Worm (Caenorhabditis elegans): Measurements from ENCODE around the gene kcnl-3.

DNA sequence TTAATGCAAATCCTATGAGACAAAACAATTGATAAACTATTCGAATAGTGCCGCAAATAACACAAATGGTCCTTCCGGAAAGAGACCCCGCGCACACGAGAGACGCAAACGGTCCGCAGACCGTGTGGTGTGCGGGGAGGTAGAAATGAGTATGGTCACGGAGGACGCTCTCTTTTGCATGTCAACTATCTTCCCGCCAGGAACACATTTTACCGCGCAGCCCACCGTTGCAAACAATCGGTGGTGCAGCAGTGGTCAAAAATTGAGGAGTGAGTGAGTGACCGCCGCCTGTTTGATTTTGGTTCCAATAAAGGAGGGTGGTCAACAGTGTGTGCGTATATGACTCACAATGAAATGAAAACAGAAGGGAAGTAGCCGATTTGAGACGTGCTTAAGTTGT lies 26.0 kb upstream of the kcnl-3 start:
- TF ChIP-seq elt-1 (tag; optimal IDR thresholded peaks at IDR 0.05) (no peak), unc-62 (GFP tag; optimal IDR thresholded peaks at IDR 0.05) (no peak), pha-4 (tag; optimal IDR thresholded peaks at IDR 0.05) (peak; percentile 17), ztf-11 (tag; optimal IDR thresholded peaks at IDR 0.05) (no peak), nhr-12 (tag; optimal IDR thresholded peaks at IDR 0.05) (no peak), pqm-1 (tag; optimal IDR thresholded peaks at IDR 0.05) (no peak), ceh-82 (tag; optimal IDR thresholded peaks at IDR 0.05) (no peak), ama-1 (optimal IDR thresholded peaks at IDR 0.05) (no peak), egl-5 (tag; optimal IDR thresholded peaks at IDR 0.05) (no peak), nhr-23 (tag; optimal IDR thresholded peaks at IDR 0.05) (no peak), mdl-1 (tag; optimal IDR thresholded peaks at IDR 0.05) (no peak), fos-1 (tag; optimal IDR thresholded peaks at IDR 0.05) (no peak), nhr-76 (tag; optimal IDR thresholded peaks at IDR 0.05) (no peak), nhr-11 (tag; optimal IDR thresholded peaks at IDR 0.05) (no peak)

Measured in whole organism, L3 larva.